Fruit fly (Drosophila melanogaster) whole organism, embryonic: ENCODE measurements around the gene CG11382.

Experiments
- Ada2b ChIP-seq: fragments of 200-800 bp; sonication (Bioruptor generic); IDR thresholded peaks from 2 replicates; pipeline ENCODE4 v1.3.6; 2022; ENCODE audit warnings: missing biosample characterization, missing genetic modification characterization
- CG10267 ChIP-seq: fragments of 200-800 bp; sonication (Bioruptor generic); optimal IDR thresholded peaks from 2 replicates; lab custom pipeline; 2018; ENCODE audit warnings: missing biosample characterization, mild to moderate bottlenecking, missing genetic modification characterization, moderate library complexity
- CG10274 ChIP-seq: fragments of 200-800 bp; sonication (Bioruptor generic); optimal IDR thresholded peaks from 3 replicates; lab custom pipeline; 2017; ENCODE audit warnings: missing biosample characterization, mild to moderate bottlenecking, missing genetic modification characterization
- CG10462 ChIP-seq: fragments of 200-800 bp; sonication (Bioruptor generic); optimal IDR thresholded peaks from 2 replicates; lab custom pipeline; 2016; ENCODE audit warnings: missing biosample characterization, missing genetic modification characterization
- CG10543 ChIP-seq: fragments of 200-800 bp; sonication (Bioruptor generic); optimal IDR thresholded peaks from 3 replicates; lab custom pipeline; 2017; ENCODE audit warnings: missing biosample characterization, mild to moderate bottlenecking, missing genetic modification characterization, moderate library complexity
- CG11247 ChIP-seq: fragments of 200-800 bp; sonication (Bioruptor generic); IDR thresholded peaks from 2 replicates; pipeline ENCODE4 v1.3.6; 2022; ENCODE audit warnings: missing biosample characterization, missing genetic modification characterization
- CG14050 ChIP-seq: fragments of 200-800 bp; sonication (Bioruptor generic); IDR thresholded peaks from 3 replicates; pipeline ENCODE4 v1.3.6; 2022; ENCODE audit warnings: missing biosample characterization, missing genetic modification characterization
- CG15514 ChIP-seq: fragments of 200-800 bp; sonication (Bioruptor generic); optimal IDR thresholded peaks from 3 replicates; lab custom pipeline; 2017; ENCODE audit warnings: missing biosample characterization, missing genetic modification characterization, mild to moderate bottlenecking, moderate library complexity, missing genetic modification reagents
- CG17328 ChIP-seq: fragments of 200-800 bp; sonication (Bioruptor generic); IDR thresholded peaks from 2 replicates; pipeline ENCODE4 v1.3.6; 2022; ENCODE audit warnings: missing biosample characterization, missing genetic modification characterization
- CG17385 ChIP-seq: fragments of 200-800 bp; sonication (Bioruptor generic); optimal IDR thresholded peaks from 3 replicates; lab custom pipeline; 2018; ENCODE audit warnings: missing biosample characterization, mild to moderate bottlenecking, missing genetic modification characterization
- CG18262 ChIP-seq: fragments of 200-800 bp; optimal IDR thresholded peaks from 3 replicates; lab custom pipeline; 2019; ENCODE audit warnings: missing biosample characterization, mild to moderate bottlenecking, missing genetic modification characterization, moderate library complexity
- CG18599 ChIP-seq: fragments of 200-800 bp; sonication (Bioruptor generic); optimal IDR thresholded peaks from 3 replicates; lab custom pipeline; 2017; ENCODE audit warnings: missing biosample characterization, missing genetic modification characterization, mild to moderate bottlenecking, moderate library complexity, missing genetic modification reagents
- CG2678 ChIP-seq: fragments of 200-800 bp; sonication (Bioruptor generic); optimal IDR thresholded peaks from 3 replicates; lab custom pipeline; 2019; ENCODE audit warnings: missing biosample characterization, mild to moderate bottlenecking, missing genetic modification characterization, moderate library complexity
- CG30431 ChIP-seq: fragments of 200-800 bp; sonication (Bioruptor generic); optimal IDR thresholded peaks from 2 replicates; lab custom pipeline; 2017; ENCODE audit warnings: missing biosample characterization, missing genetic modification characterization
- CG3163 ChIP-seq: fragments of 200-800 bp; sonication (Bioruptor generic); optimal IDR thresholded peaks from 3 replicates; lab custom pipeline; 2016; ENCODE audit warnings: missing biosample characterization, missing genetic modification characterization
- CG33213 ChIP-seq: fragments of 200-800 bp; sonication (Bioruptor generic); optimal IDR thresholded peaks from 3 replicates; lab custom pipeline; 2016; ENCODE audit warnings: missing biosample characterization, missing genetic modification characterization
- CG7372 ChIP-seq: fragments of 200-800 bp; sonication (Bioruptor generic); IDR thresholded peaks from 2 replicates; pipeline ENCODE4 v1.3.6; 2022; ENCODE audit warnings: missing biosample characterization, missing genetic modification characterization
- CG7839 ChIP-seq: fragments of 200-800 bp; sonication (Bioruptor generic); optimal IDR thresholded peaks from 3 replicates; lab custom pipeline; 2018; ENCODE audit warnings: missing biosample characterization, mild to moderate bottlenecking, missing genetic modification characterization, moderate library complexity
- CG8290 ChIP-seq, 3 experiments: fragments of 200-800 bp; sonication (Bioruptor generic); optimal IDR thresholded peaks; 2 replicates each; lab custom pipeline; 2016 to 2019; ENCODE audit warnings: missing biosample characterization in 3 of 3, missing genetic modification characterization in 3 of 3, mild to moderate bottlenecking in 2 of 3, moderate library complexity in 1 of 3
- CG9609 ChIP-seq: fragments of 200-800 bp; sonication (Bioruptor generic); optimal IDR thresholded peaks from 3 replicates; lab custom pipeline; 2016; ENCODE audit warnings: missing biosample characterization, missing genetic modification characterization
- CoRest ChIP-seq: fragments of 200-800 bp; sonication (Bioruptor generic); optimal IDR thresholded peaks from 3 replicates; lab custom pipeline; 2018; ENCODE audit warnings: missing biosample characterization, mild to moderate bottlenecking, missing genetic modification characterization, moderate library complexity
- CrebB ChIP-seq: fragments of 200-800 bp; sonication (Bioruptor generic); optimal IDR thresholded peaks from 3 replicates; lab custom pipeline; 2018; ENCODE audit warnings: missing biosample characterization, mild to moderate bottlenecking, missing genetic modification characterization
- Deaf1 ChIP-seq: fragments of 200-800 bp; optimal IDR thresholded peaks from 3 replicates; lab custom pipeline; 2019; ENCODE audit warnings: missing biosample characterization, mild to moderate bottlenecking, missing genetic modification characterization, moderate library complexity
- Doc2 ChIP-seq: fragments of 200-800 bp; sonication (Bioruptor generic); IDR thresholded peaks from 2 replicates; pipeline ENCODE4 v1.3.6; 2022; ENCODE audit warnings: missing biosample characterization, missing genetic modification characterization
- Gsc ChIP-seq: fragments of 200-800 bp; sonication (Bioruptor generic); IDR thresholded peaks from 2 replicates; pipeline ENCODE4 v1.3.6; 2022; ENCODE audit warnings: missing biosample characterization, missing genetic modification characterization
- HmgZ ChIP-seq: fragments of 200-800 bp; sonication (Bioruptor generic); optimal IDR thresholded peaks from 2 replicates; lab custom pipeline; 2018; ENCODE audit warnings: missing biosample characterization, mild to moderate bottlenecking, missing genetic modification characterization
- Hr39 ChIP-seq: fragments of >200 bp; optimal IDR thresholded peaks from 2 replicates; lab custom pipeline; 2017
- Med ChIP-seq: fragments of 200-800 bp; sonication (Bioruptor generic); peaks from one replicate; lab custom pipeline; 2016; ENCODE audit warnings: missing biosample characterization, missing genetic modification characterization, mild to moderate bottlenecking, inconsistent platforms, moderate library complexity
- NC2β ChIP-seq: fragments of 200-800 bp; sonication (Bioruptor generic); optimal IDR thresholded peaks from 2 replicates; lab custom pipeline; 2016; ENCODE audit warnings: missing biosample characterization, missing genetic modification characterization
- NfI ChIP-seq: fragments of 200-800 bp; sonication (Bioruptor generic); optimal IDR thresholded peaks from 3 replicates; lab custom pipeline; 2018; ENCODE audit warnings: missing biosample characterization, mild to moderate bottlenecking, missing genetic modification characterization, moderate library complexity
- Opbp ChIP-seq: fragments of 200-800 bp; sonication (Bioruptor generic); IDR thresholded peaks from 3 replicates; pipeline ENCODE4 v1.3.6; 2022; ENCODE audit warnings: missing biosample characterization, missing genetic modification characterization; ENCODE audit not compliant: partially characterized antibody
- PHDP ChIP-seq: fragments of 200-800 bp; sonication (Bioruptor generic); optimal IDR thresholded peaks from 3 replicates; lab custom pipeline; 2018; ENCODE audit warnings: missing biosample characterization, mild to moderate bottlenecking, missing genetic modification characterization, moderate library complexity
- Trl ChIP-seq, 3 experiments: fragments of >200 bp in 2 of 3; fragments of 200-800 bp in 1 of 3; sonication (Bioruptor generic) in 1 of 3; optimal IDR thresholded peaks; 2 replicates in 1 of 3; 3 replicates in 2 of 3; lab custom pipeline; 2016 to 2017; ENCODE audit warnings: missing biosample characterization in 1 of 3, missing genetic modification characterization in 1 of 3
- Usf ChIP-seq: fragments of 200-800 bp; sonication (Bioruptor generic); optimal IDR thresholded peaks from 2 replicates; lab custom pipeline; 2017; ENCODE audit warnings: missing genotype, missing biosample characterization, missing genetic modification characterization
- Vsx1 ChIP-seq: fragments of 200-800 bp; sonication (Bioruptor generic); optimal IDR thresholded peaks from 2 replicates; lab custom pipeline; 2017; ENCODE audit warnings: missing biosample characterization, mild to moderate bottlenecking, missing genetic modification characterization, missing genetic modification reagents
- chinmo ChIP-seq: fragments of 200-800 bp; sonication (Bioruptor generic); IDR thresholded peaks from 4 replicates; pipeline ENCODE4 v1.3.6; 2022; ENCODE audit warnings: missing biosample characterization, missing genetic modification characterization; ENCODE audit not compliant: partially characterized antibody
- chm ChIP-seq: fragments of 200-800 bp; sonication (Bioruptor generic); IDR thresholded peaks from 2 replicates; pipeline ENCODE4 v1.3.6; 2022; ENCODE audit warnings: missing biosample characterization, missing genetic modification characterization
- dimm ChIP-seq: fragments of 200-800 bp; sonication (Bioruptor generic); IDR thresholded peaks from 2 replicates; pipeline ENCODE4 v1.3.6; 2022; ENCODE audit warnings: missing biosample characterization, missing genetic modification characterization
- dpn ChIP-seq, 2 experiments: fragments of 200-800 bp; sonication (Bioruptor generic); optimal IDR thresholded peaks; 3 replicates each; lab custom pipeline; 2016; ENCODE audit warnings: missing biosample characterization in 2 of 2, missing genetic modification characterization in 2 of 2
- grn ChIP-seq: fragments of 200-800 bp; sonication (Bioruptor generic); optimal IDR thresholded peaks from 3 replicates; lab custom pipeline; 2017; ENCODE audit warnings: missing biosample characterization, missing genetic modification characterization
- insv ChIP-seq, 2 experiments: fragments of 200-800 bp; sonication (Bioruptor generic); optimal IDR thresholded peaks; 3 replicates each; lab custom pipeline; 2016 to 2018; ENCODE audit warnings: missing biosample characterization in 2 of 2, missing genetic modification characterization in 2 of 2
- lbe ChIP-seq: fragments of 200-800 bp; sonication (Bioruptor generic); optimal IDR thresholded peaks from 2 replicates; lab custom pipeline; 2016; ENCODE audit warnings: missing biosample characterization, mild to moderate bottlenecking, missing genetic modification characterization
- mirr ChIP-seq: fragments of 200-800 bp; sonication (Bioruptor generic); optimal IDR thresholded peaks from 3 replicates; lab custom pipeline; 2018; ENCODE audit warnings: missing biosample characterization, mild to moderate bottlenecking, missing genetic modification characterization
- pan ChIP-seq, 4 experiments: fragments of >200 bp in 3 of 4; fragments of 200-800 bp in 1 of 4; sonication (Bioruptor generic) in 1 of 4; optimal IDR thresholded peaks in 3 of 4; IDR thresholded peaks in 1 of 4; 2 replicates each; pipeline versions ENCODE4 v1.3.6 to Lab custom; 2017 to 2022; ENCODE audit warnings: missing biosample characterization in 2 of 4, missing genetic modification characterization in 2 of 4, mixed read lengths in 1 of 4
- ranshi ChIP-seq: fragments of 200-800 bp; sonication (Bioruptor generic); IDR thresholded peaks from 2 replicates; pipeline ENCODE4 v1.3.6; 2022; ENCODE audit warnings: missing biosample characterization, missing genetic modification characterization
- sd ChIP-seq: fragments of 200-800 bp; sonication (Bioruptor generic); optimal IDR thresholded peaks from 3 replicates; lab custom pipeline; 2018; ENCODE audit warnings: missing biosample characterization, mild to moderate bottlenecking, missing genetic modification characterization, moderate library complexity
- z ChIP-seq: fragments of 200-800 bp; sonication (Bioruptor generic); IDR thresholded peaks from 3 replicates; pipeline ENCODE4 v1.3.6; 2022; ENCODE audit warnings: missing biosample characterization, missing genetic modification characterization
- zfh1 ChIP-seq: fragments of 200-800 bp; sonication (Bioruptor generic); IDR thresholded peaks from 3 replicates; pipeline ENCODE4 v1.3.6; 2022; ENCODE audit warnings: missing biosample characterization, missing genetic modification characterization

CG11382 gene

dm6 chrX:1171018-1171417 is 38.8 kb upstream of the CG11382 start (continued):
- TF ChIP-seq PHDP (tag; lab: Kevin White, UChicago) (peak; percentile 58), CG14050 (GFP tag; lab: Robert Waterston, UW) (no peak), CoRest (tag; lab: Kevin White, UChicago) (peak; percentile 65), CG33213 (no peak), ranshi (GFP tag; lab: Robert Waterston, UW) (peak; percentile 31; the same call in 1 of the 2 replicates), NC2β (no peak), Trl (optimal IDR thresholded peaks at IDR 0.05; lab: Kevin White, UChicago) (no peak), Trl (GFP tag; optimal IDR thresholded peaks at IDR 0.05; lab: Kevin White, UChicago) (peak; percentile 21), CG30431 (GFP tag; lab: Kevin White, UChicago) (no peak), z (GFP tag; lab: Robert Waterston, UW) (no peak), dimm (GFP tag; lab: Robert Waterston, UW) (no peak), zfh1 (no peak), insv (GFP tag; optimal IDR thresholded peaks at IDR 0.05; lab: Kevin White, UChicago) (no peak), Doc2 (GFP tag; lab: Robert Waterston, UW) (no peak), CG17385 (peak; percentile 51), Hr39 (lab: Kevin White, UChicago) (no peak), CG11247 (no peak), CG10543 (GFP tag; lab: Kevin White, UChicago) (peak; percentile 59), Usf (GFP tag; lab: Kevin White, UChicago) (peak; percentile 7), CG10462 (GFP tag; lab: Kevin White, UChicago) (no peak)

- no peak for TF ChIP-seq CoRest (tag; lab: Kevin White, UChicago)
- peak; percentile 20 for TF ChIP-seq Med (GFP tag; lab: Kevin White, UChicago)
- TF ChIP-seq CG3163 (GFP tag; lab: Kevin White, UChicago): no peak
- TF ChIP-seq CG18599 (GFP tag; lab: Kevin White, UChicago): peak; percentile 5
- no peak for TF ChIP-seq NfI (GFP tag; lab: Kevin White, UChicago)
- 0 out of 4 replicates have a peak, but pooled peaks have one; percentile 30 for TF ChIP-seq chinmo (GFP tag; lab: Robert Waterston, UW)
- TF ChIP-seq sd (tag; lab: Kevin White, UChicago): peak; percentile 71
- no peak for TF ChIP-seq Vsx1 (GFP tag; lab: Kevin White, UChicago)
- TF ChIP-seq CG9609 (GFP tag; lab: Kevin White, UChicago): no peak
- TF ChIP-seq Ada2b (GFP tag; lab: Robert Waterston, UW): no peak
- no peak for TF ChIP-seq lbe
- no peak for TF ChIP-seq CG7372
- TF ChIP-seq CG10274 (GFP tag; lab: Kevin White, UChicago): no peak
- TF ChIP-seq chm: peak; percentile 25; the same call in 1 of the 2 replicates
- no peak for TF ChIP-seq dpn (GFP tag; optimal IDR thresholded peaks at IDR 0.05; lab: Kevin White, UChicago)
- TF ChIP-seq CG7839 (tag; lab: Kevin White, UChicago): no peak
- TF ChIP-seq Deaf1 (tag; lab: Kevin White, UChicago): peak; percentile 51
- TF ChIP-seq CG2678 (tag; lab: Kevin White, UChicago): peak; percentile 1
- no peak for TF ChIP-seq CG17328 (GFP tag; lab: Robert Waterston, UW)
- peak; percentile 13 for TF ChIP-seq HmgZ (tag; lab: Kevin White, UChicago)
- no peak for TF ChIP-seq Opbp (GFP tag; lab: Robert Waterston, UW)
- no peak for TF ChIP-seq CG18262 (tag; lab: Kevin White, UChicago)
- TF ChIP-seq grn (GFP tag; lab: Kevin White, UChicago): peak; percentile 75
- peak; percentile 88 for TF ChIP-seq mirr
- TF ChIP-seq CG10267 (tag; lab: Kevin White, UChicago): no peak
- TF ChIP-seq pan (optimal IDR thresholded peaks at IDR 0.05; lab: Kevin White, UChicago): no peak
- no peak for TF ChIP-seq pan (GFP tag; optimal IDR thresholded peaks at IDR 0.05 in 1 of 2, IDR thresholded peaks at IDR 0.05 in 1 of 2)
- no peak for TF ChIP-seq CG15514 (GFP tag; lab: Kevin White, UChicago)
- TF ChIP-seq Gsc (GFP tag; lab: Robert Waterston, UW): no peak
- no peak for TF ChIP-seq CG8290 (GFP tag; optimal IDR thresholded peaks at IDR 0.05; lab: Kevin White, UChicago)
- peak in 1 of 2 experiments; percentile 51 for TF ChIP-seq CG8290 (tag; optimal IDR thresholded peaks at IDR 0.05; lab: Kevin White, UChicago)
- TF ChIP-seq CrebB: no peak
Measured at dm6 chrX:1172756-1173422, 36.9 kb upstream of the CG11382 start.
